Worm (Caenorhabditis elegans) whole organism, L4/young adult: ENCODE data around the gene C31B8.16.

Source experiments
- W03F9.2 ChIP-seq: fragments of 150-350 bp; optimal IDR thresholded peaks from 2 replicates; lab custom pipeline; 2014; ENCODE audit warnings: missing biosample characterization, missing genetic modification characterization
- him-1 ChIP-seq: sonication (generic microtip); optimal IDR thresholded peaks from 2 replicates; lab custom pipeline; 2016; ENCODE audit warnings: missing genotype, missing genetic modification reagents, missing genetic modification characterization, missing compliant biosample characterization

DNA sequence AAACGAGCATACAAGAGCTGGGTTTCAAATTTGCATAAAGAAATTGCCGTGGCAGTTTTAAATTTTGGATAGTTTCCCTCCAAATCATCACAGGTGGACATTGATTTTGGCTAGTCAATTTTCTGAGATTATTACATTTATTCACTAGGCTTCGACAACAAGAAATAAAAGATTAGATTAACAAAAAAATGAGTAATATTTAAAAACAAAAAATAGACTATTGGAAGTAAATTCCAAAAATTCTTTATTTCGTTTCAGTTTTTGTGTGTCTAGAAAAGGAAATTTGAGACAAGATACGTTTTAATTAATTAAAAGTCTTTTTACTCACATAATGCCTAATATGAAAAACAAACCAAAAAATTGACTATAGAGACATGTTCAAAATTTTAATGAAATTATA lies 28.3 kb downstream of the C31B8.16 start, which contains the start of gene srw-142:
- no peak for TF ChIP-seq him-1 (tag; lab: Kevin White, UChicago)
- TF ChIP-seq W03F9.2 (tag; lab: Kevin White, UChicago), result no peak
